Worm (Caenorhabditis elegans) whole organism, late embryonic: ENCODE measurements around the gene slc-17.9.

Source experiments
- ceh-14 ChIP-seq: sonication (generic microtip); optimal IDR thresholded peaks from 2 replicates; lab custom pipeline; 2016; ENCODE audit warnings: missing genotype, missing genetic modification characterization, missing compliant biosample characterization
- elt-2 ChIP-seq: sonication (generic microtip); optimal IDR thresholded peaks from 2 replicates; lab custom pipeline; 2016; ENCODE audit warnings: missing genetic modification reagents, missing genetic modification characterization, missing compliant biosample characterization
- elt-4 ChIP-seq: sonication (generic microtip); optimal IDR thresholded peaks from 2 replicates; lab custom pipeline; 2016; ENCODE audit warnings: missing genetic modification characterization, missing compliant biosample characterization
- gmeb-2 ChIP-seq: sonication (generic microtip); optimal IDR thresholded peaks from 2 replicates; lab custom pipeline; 2016; ENCODE audit warnings: missing genetic modification characterization, inconsistent platforms, missing compliant biosample characterization
- hlh-15 ChIP-seq: sonication (generic microtip); optimal IDR thresholded peaks from 2 replicates; lab custom pipeline; 2016; ENCODE audit warnings: missing genetic modification characterization, missing compliant biosample characterization
- lin-11 ChIP-seq: fragments of 200-800 bp; sonication (Bioruptor generic); optimal IDR thresholded peaks from 2 replicates; lab custom pipeline; 2018; ENCODE audit warnings: mild to moderate bottlenecking, missing genetic modification characterization, missing compliant biosample characterization
- nhr-11 ChIP-seq: fragments of 150-350 bp; optimal IDR thresholded peaks from 2 replicates; lab custom pipeline; 2014; ENCODE audit warnings: missing biosample characterization, missing genetic modification characterization
- npax-4 ChIP-seq: sonication (generic microtip); optimal IDR thresholded peaks from 2 replicates; lab custom pipeline; 2016; ENCODE audit warnings: missing genetic modification characterization, missing compliant biosample characterization
- pax-1 ChIP-seq: fragments of 150-350 bp; optimal IDR thresholded peaks from 2 replicates; lab custom pipeline; 2014; ENCODE audit warnings: missing biosample characterization, missing genetic modification characterization
- rnt-1 ChIP-seq: sonication (generic microtip); optimal IDR thresholded peaks from 2 replicates; lab custom pipeline; 2016; ENCODE audit warnings: missing genetic modification characterization, missing compliant biosample characterization
- ztf-16 ChIP-seq: sonication (generic microtip); optimal IDR thresholded peaks from 2 replicates; lab custom pipeline; 2017; ENCODE audit warnings: missing genetic modification characterization, missing compliant biosample characterization

ce11 chrX:9777481-9777880, 12.8 kb upstream of the slc-17.9 start, which contains the start of gene T09B9.5:
- TF ChIP-seq rnt-1 (tag; lab: Kevin White, UChicago): no peak
- no peak for TF ChIP-seq npax-4 (tag; lab: Kevin White, UChicago)
- no peak for TF ChIP-seq ztf-16
- no peak for TF ChIP-seq hlh-15 (tag; lab: Kevin White, UChicago)
- TF ChIP-seq nhr-11 (tag; lab: Kevin White, UChicago): no peak
- TF ChIP-seq lin-11 (tag; lab: Kevin White, UChicago): no peak
- no peak for TF ChIP-seq elt-4 (tag; lab: Kevin White, UChicago)
- TF ChIP-seq gmeb-2 (tag; lab: Kevin White, UChicago): no peak
- no peak for TF ChIP-seq pax-1
- TF ChIP-seq ceh-14: no peak
- TF ChIP-seq elt-2 (tag; lab: Kevin White, UChicago): no peak
